Worm (Caenorhabditis elegans) whole organism, mixed stage, embryonic: ENCODE data around the gene F36H5.9.

Experiments used
- M03D4.4 ChIP-seq: sonication (generic microtip); optimal IDR thresholded peaks from 2 replicates; lab custom pipeline; 2017; ENCODE audit warnings: mild to moderate bottlenecking, missing genetic modification characterization, missing compliant biosample characterization
- ceh-39 ChIP-seq: fragments of 150-350 bp; optimal IDR thresholded peaks from 2 replicates; lab custom pipeline; 2014; ENCODE audit warnings: missing biosample characterization, missing genetic modification characterization
- ceh-43 ChIP-seq: fragments of 200-800 bp; sonication (Bioruptor generic); optimal IDR thresholded peaks from 2 replicates; lab custom pipeline; 2018; ENCODE audit warnings: mild to moderate bottlenecking, missing genetic modification characterization, moderate library complexity, missing compliant biosample characterization
- ceh-83 ChIP-seq: fragments of 200-800 bp; sonication (Bioruptor generic); optimal IDR thresholded peaks from 2 replicates; lab custom pipeline; 2018; ENCODE audit warnings: mild to moderate bottlenecking, missing genetic modification characterization, missing compliant biosample characterization
- ces-1 ChIP-seq: fragments of 150-350 bp; optimal IDR thresholded peaks from 2 replicates; lab custom pipeline; 2014; ENCODE audit warnings: missing biosample characterization, missing genetic modification reagents, missing genetic modification characterization
- cnd-1 ChIP-seq: fragments of 200-800 bp; sonication (Bioruptor generic); optimal IDR thresholded peaks from 2 replicates; lab custom pipeline; 2018; ENCODE audit warnings: mild to moderate bottlenecking, missing genetic modification characterization, missing compliant biosample characterization
- elt-3 ChIP-seq: fragments of 150-350 bp; optimal IDR thresholded peaks from 2 replicates; lab custom pipeline; 2014; ENCODE audit warnings: missing biosample characterization, missing genetic modification characterization
- flh-1 ChIP-seq: fragments of 200-800 bp; sonication (Bioruptor generic); optimal IDR thresholded peaks from 2 replicates; lab custom pipeline; 2018; ENCODE audit warnings: mild to moderate bottlenecking, missing genetic modification characterization, moderate library complexity, missing compliant biosample characterization
- hlh-1 ChIP-seq: fragments of 150-350 bp; optimal IDR thresholded peaks from 2 replicates; lab custom pipeline; 2014; ENCODE audit warnings: missing biosample characterization, missing genetic modification reagents, missing genetic modification characterization
- lin-13 ChIP-seq: fragments of 150-350 bp; optimal IDR thresholded peaks from 2 replicates; lab custom pipeline; 2014; ENCODE audit warnings: missing biosample characterization, missing genetic modification characterization
- lsy-2 ChIP-seq: fragments of 150-350 bp; optimal IDR thresholded peaks from 2 replicates; lab custom pipeline; 2014; ENCODE audit warnings: missing biosample characterization, missing genetic modification characterization
- mab-5 ChIP-seq: fragments of 150-350 bp; optimal IDR thresholded peaks from 2 replicates; lab custom pipeline; 2014; ENCODE audit warnings: missing biosample characterization, missing genetic modification characterization
- mep-1 ChIP-seq: fragments of 150-350 bp; optimal IDR thresholded peaks from 2 replicates; lab custom pipeline; 2017; ENCODE audit warnings: missing biosample characterization, missing genetic modification reagents, missing genetic modification characterization, inconsistent platforms
- nhr-12 ChIP-seq: fragments of 150-350 bp; optimal IDR thresholded peaks from 2 replicates; lab custom pipeline; 2014; ENCODE audit warnings: missing biosample characterization, missing genetic modification characterization
- nhr-2 ChIP-seq: fragments of 150-350 bp; optimal IDR thresholded peaks from 2 replicates; lab custom pipeline; 2014; ENCODE audit warnings: missing biosample characterization, missing genetic modification characterization
- nhr-76 ChIP-seq: sonication (generic microtip); optimal IDR thresholded peaks from 2 replicates; lab custom pipeline; 2017; ENCODE audit warnings: missing biosample characterization, missing genetic modification characterization
- sem-2 ChIP-seq: fragments of 200-800 bp; sonication (Bioruptor generic); optimal IDR thresholded peaks from 2 replicates; lab custom pipeline; 2018; ENCODE audit warnings: mild to moderate bottlenecking, missing genetic modification characterization, missing compliant biosample characterization
- snpc-4 ChIP-seq: fragments of 150-350 bp; optimal IDR thresholded peaks from 2 replicates; lab custom pipeline; 2014; ENCODE audit warnings: missing biosample characterization, missing genetic modification characterization
- sptf-1 ChIP-seq: sonication (generic microtip); optimal IDR thresholded peaks from 2 replicates; lab custom pipeline; 2017; ENCODE audit warnings: mild to moderate bottlenecking, missing genetic modification characterization, moderate library complexity, missing compliant biosample characterization
- unc-120 ChIP-seq: sonication (generic microtip); optimal IDR thresholded peaks from 2 replicates; lab custom pipeline; 2017; ENCODE audit warnings: missing genetic modification characterization, missing compliant biosample characterization; ENCODE audit not compliant: poor library complexity, severe bottlenecking
- unc-39 ChIP-seq: fragments of 150-350 bp; optimal IDR thresholded peaks from 2 replicates; lab custom pipeline; 2014; ENCODE audit warnings: missing biosample characterization, missing genetic modification characterization
- unc-62 ChIP-seq: fragments of 150-350 bp; optimal IDR thresholded peaks from 2 replicates; lab custom pipeline; 2014; ENCODE audit warnings: missing biosample characterization, missing genetic modification reagents, missing genetic modification characterization
- zip-8 ChIP-seq: fragments of 150-350 bp; optimal IDR thresholded peaks from 2 replicates; lab custom pipeline; 2014; ENCODE audit warnings: missing biosample characterization, missing genetic modification characterization
- ztf-11 ChIP-seq: fragments of 150-350 bp; optimal IDR thresholded peaks from 2 replicates; lab custom pipeline; 2014; ENCODE audit warnings: missing biosample characterization, missing genetic modification characterization

Gene F36H5.9

ce11 chrII:1712938-1713337 is 40.0 kb downstream of the F36H5.9 start, which contains the start of gene btb-7:
btb-7 (plus strand) TSS chrII:1713238.
- TF ChIP-seq elt-3 (tag; lab: Kevin White, UChicago) (no peak), nhr-2 (tag; lab: Kevin White, UChicago) (no peak), cnd-1 (tag; lab: Kevin White, UChicago) (no peak), nhr-12 (tag; lab: Kevin White, UChicago) (no peak), lsy-2 (tag; lab: Kevin White, UChicago) (no peak), hlh-1 (tag; lab: Kevin White, UChicago) (no peak), ceh-83 (GFP tag; lab: Kevin White, UChicago) (no peak), M03D4.4 (tag; lab: Kevin White, UChicago) (no peak), unc-62 (GFP tag; lab: Kevin White, UChicago) (no peak), snpc-4 (no peak), lin-13 (tag; lab: Kevin White, UChicago) (no peak), sem-2 (GFP tag; lab: Kevin White, UChicago) (no peak), nhr-76 (tag; lab: Kevin White, UChicago) (no peak), sptf-1 (tag; lab: Kevin White, UChicago) (no peak), unc-120 (tag; lab: Kevin White, UChicago) (no peak), flh-1 (GFP tag; lab: Kevin White, UChicago) (no peak), ztf-11 (tag; lab: Kevin White, UChicago) (no peak), ceh-39 (tag; lab: Kevin White, UChicago) (no peak), unc-39 (no peak)

- no peak for TF ChIP-seq mep-1
- no peak for TF ChIP-seq ces-1 (GFP tag; lab: Kevin White, UChicago)
Measured at ce11 chrII:1709959-1710358, 42.9 kb downstream of the F36H5.9 start, which contains the start of gene fbxa-184. fbxa-184 (plus strand) TSS chrII:1710259.

ce11 chrII:1706385-1706784 is 46.5 kb downstream of the F36H5.9 start, which contains the start of gene sdz-18:
sdz-18 (minus strand) TSS chrII:1706485.
- TF ChIP-seq ceh-43 (no peak), zip-8 (tag; lab: Kevin White, UChicago) (no peak), ces-1 (GFP tag; lab: Kevin White, UChicago) (no peak), ztf-11 (tag; lab: Kevin White, UChicago) (no peak), ceh-39 (tag; lab: Kevin White, UChicago) (no peak), elt-3 (tag; lab: Kevin White, UChicago) (no peak)

- TF ChIP-seq unc-39 (no peak), lsy-2 (tag; lab: Kevin White, UChicago) (no peak), nhr-76 (tag; lab: Kevin White, UChicago) (no peak), ceh-43 (no peak), ceh-39 (tag; lab: Kevin White, UChicago) (no peak), mab-5 (tag; lab: Kevin White, UChicago) (no peak), ztf-11 (tag; lab: Kevin White, UChicago) (no peak), M03D4.4 (tag; lab: Kevin White, UChicago) (no peak), elt-3 (tag; lab: Kevin White, UChicago) (no peak), cnd-1 (tag; lab: Kevin White, UChicago) (no peak)
Measured at ce11 chrII:1703363-1703762, 49.5 kb downstream of the F36H5.9 start, which contains the start of gene fbxb-47. fbxb-47 (minus strand) TSS chrII:1703463.
